Worm (Caenorhabditis elegans) whole organism, L1 larva: ENCODE measurements around the gene srt-28.

Experiments
- ceh-88 ChIP-seq: fragments of 200-800 bp; sonication (Bioruptor generic); IDR thresholded peaks from 2 replicates; pipeline ENCODE4 v1.3.6; 2022; ENCODE audit warnings: missing genetic modification characterization, missing compliant biosample characterization
- efl-3 ChIP-seq: fragments of 200-800 bp; sonication (Bioruptor generic); optimal IDR thresholded peaks from 2 replicates; lab custom pipeline; 2018; ENCODE audit warnings: mild to moderate bottlenecking, missing genetic modification characterization, missing compliant biosample characterization
- lin-39 ChIP-seq: fragments of 150-350 bp; optimal IDR thresholded peaks from 2 replicates; lab custom pipeline; 2014; ENCODE audit warnings: missing biosample characterization, missing genetic modification reagents, missing genetic modification characterization
- lsy-2 ChIP-seq, 2 experiments: fragments of 150-350 bp; optimal IDR thresholded peaks; 2 replicates each; lab custom pipeline; 2014; ENCODE audit warnings: missing biosample characterization in 2 of 2, missing genetic modification characterization in 2 of 2
- mdl-1 ChIP-seq, 2 experiments: fragments of 150-350 bp; optimal IDR thresholded peaks; 2 replicates each; lab custom pipeline; 2014 to 2017; ENCODE audit warnings: missing biosample characterization in 2 of 2, missing genetic modification characterization in 2 of 2, inconsistent platforms in 1 of 2
- snu-23 ChIP-seq: sonication (generic microtip); optimal IDR thresholded peaks from 2 replicates; lab custom pipeline; 2016; ENCODE audit warnings: missing genetic modification characterization, missing compliant biosample characterization
- sup-37 ChIP-seq: fragments of 200-800 bp; sonication (Bioruptor generic); optimal IDR thresholded peaks from 2 replicates; lab custom pipeline; 2018; ENCODE audit warnings: mild to moderate bottlenecking, missing genetic modification characterization, missing compliant biosample characterization
- ztf-11 ChIP-seq, 2 experiments: sonication (generic microtip); optimal IDR thresholded peaks; 2 replicates each; lab custom pipeline; 2016 to 2017; ENCODE audit warnings: missing genetic modification characterization in 2 of 2, missing biosample characterization in 1 of 2, missing compliant biosample characterization in 1 of 2

DNA sequence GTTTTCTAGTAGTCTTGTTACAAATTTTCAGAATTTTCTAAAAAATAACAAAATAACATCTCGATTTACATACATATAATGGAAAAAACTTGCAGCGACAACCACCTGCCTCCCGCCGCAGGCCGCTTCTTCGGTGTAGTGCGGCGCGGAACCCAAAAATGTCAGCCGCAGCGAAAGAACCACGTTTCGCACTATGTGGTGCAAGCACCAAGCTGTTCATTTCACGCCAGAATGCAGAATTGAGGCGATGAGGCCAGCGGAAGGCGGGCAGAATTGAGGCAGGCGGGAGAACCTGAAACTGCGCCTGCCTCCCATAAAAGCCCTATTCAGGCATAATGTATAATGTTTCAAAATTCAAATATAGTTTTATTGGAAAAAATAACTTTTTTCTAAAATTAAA lies 48.0 kb upstream of the srt-28 start:
- TF ChIP-seq lin-39 (tag; lab: Kevin White, UChicago), result no peak
- TF ChIP-seq efl-3 (GFP tag; lab: Kevin White, UChicago), result no peak
- TF ChIP-seq ztf-11 (tag; optimal IDR thresholded peaks at IDR 0.05; lab: Kevin White, UChicago), result no peak
- no peak for TF ChIP-seq ceh-88
- no peak for TF ChIP-seq lsy-2 (tag; optimal IDR thresholded peaks at IDR 0.05; lab: Kevin White, UChicago)
- TF ChIP-seq sup-37 (GFP tag; lab: Kevin White, UChicago), result no peak
- TF ChIP-seq mdl-1 (tag; optimal IDR thresholded peaks at IDR 0.05; lab: Kevin White, UChicago), result no peak
- TF ChIP-seq snu-23 (GFP tag; lab: Kevin White, UChicago), result no peak
